Fruit fly (Drosophila melanogaster) whole organism, embryonic: ENCODE data around the gene Glut4EF.
A peak's percentile ranks its signal among the peaks of the same experiment; 100 is the strongest.

Experiments used
- BtbVII ChIP-seq: fragments of 200-800 bp; sonication (Bioruptor generic); optimal IDR thresholded peaks from 3 replicates; lab custom pipeline; 2017; ENCODE audit warnings: missing biosample characterization, mild to moderate bottlenecking, missing genetic modification characterization
- CG10267 ChIP-seq: fragments of 200-800 bp; sonication (Bioruptor generic); optimal IDR thresholded peaks from 2 replicates; lab custom pipeline; 2018; ENCODE audit warnings: missing biosample characterization, mild to moderate bottlenecking, missing genetic modification characterization, moderate library complexity
- CG12769 ChIP-seq: fragments of 200-800 bp; sonication (Bioruptor generic); optimal IDR thresholded peaks from 2 replicates; lab custom pipeline; 2019; ENCODE audit warnings: missing biosample characterization, mild to moderate bottlenecking, missing genetic modification characterization, moderate library complexity
- CG13894 ChIP-seq: fragments of 200-800 bp; sonication (Bioruptor generic); optimal IDR thresholded peaks from 3 replicates; lab custom pipeline; 2018; ENCODE audit warnings: missing biosample characterization, mild to moderate bottlenecking, missing genetic modification characterization, moderate library complexity
- CG14014 ChIP-seq: fragments of 200-800 bp; sonication (Bioruptor generic); IDR thresholded peaks from 2 replicates; pipeline ENCODE4 v1.3.6; 2022; ENCODE audit warnings: missing biosample characterization, missing genetic modification characterization
- CG14965 ChIP-seq: fragments of 200-800 bp; sonication (Bioruptor generic); optimal IDR thresholded peaks from 2 replicates; lab custom pipeline; 2016; ENCODE audit warnings: missing biosample characterization, missing genetic modification characterization, borderline replicate concordance
- CG15601 ChIP-seq: fragments of 200-800 bp; sonication (Bioruptor generic); optimal IDR thresholded peaks from 3 replicates; lab custom pipeline; 2019; ENCODE audit warnings: missing biosample characterization, mild to moderate bottlenecking, missing genetic modification characterization, moderate library complexity
- CG1603 ChIP-seq: fragments of 200-800 bp; sonication (Bioruptor generic); optimal IDR thresholded peaks from 2 replicates; lab custom pipeline; 2019; ENCODE audit warnings: missing biosample characterization, mild to moderate bottlenecking, missing genetic modification characterization, moderate library complexity
- CG17568 ChIP-seq: fragments of 200-800 bp; sonication (Bioruptor generic); optimal IDR thresholded peaks from 2 replicates; lab custom pipeline; 2018; ENCODE audit warnings: missing biosample characterization, mild to moderate bottlenecking, missing genetic modification characterization, moderate library complexity
- CG17612 ChIP-seq: fragments of 200-800 bp; sonication (Bioruptor generic); IDR thresholded peaks from 2 replicates; pipeline ENCODE4 v1.3.6; 2022; ENCODE audit warnings: missing biosample characterization, missing genetic modification characterization
- CG18599 ChIP-seq: fragments of 200-800 bp; sonication (Bioruptor generic); optimal IDR thresholded peaks from 3 replicates; lab custom pipeline; 2017; ENCODE audit warnings: missing biosample characterization, missing genetic modification characterization, mild to moderate bottlenecking, moderate library complexity, missing genetic modification reagents
- CG2678 ChIP-seq: fragments of 200-800 bp; sonication (Bioruptor generic); optimal IDR thresholded peaks from 3 replicates; lab custom pipeline; 2019; ENCODE audit warnings: missing biosample characterization, mild to moderate bottlenecking, missing genetic modification characterization, moderate library complexity
- CG3847 ChIP-seq: fragments of 200-800 bp; sonication (Bioruptor generic); IDR thresholded peaks from 2 replicates; pipeline ENCODE4 v1.3.6; 2022; ENCODE audit warnings: missing biosample characterization, missing genetic modification characterization
- CG42726 ChIP-seq: fragments of 200-800 bp; sonication (Bioruptor generic); IDR thresholded peaks from 2 replicates; pipeline ENCODE4 v1.3.6; 2022; ENCODE audit warnings: missing biosample characterization, missing genetic modification characterization; ENCODE audit not compliant: partially characterized antibody
- CG4424 ChIP-seq: fragments of 200-800 bp; sonication (Bioruptor generic); optimal IDR thresholded peaks from 3 replicates; lab custom pipeline; 2016; ENCODE audit warnings: missing biosample characterization, missing genetic modification characterization
- CG5245 ChIP-seq: fragments of 200-800 bp; sonication (Bioruptor generic); optimal IDR thresholded peaks from 3 replicates; lab custom pipeline; 2016; ENCODE audit warnings: missing biosample characterization, missing genetic modification characterization
- CG7786 ChIP-seq: fragments of 200-800 bp; sonication (Bioruptor generic); optimal IDR thresholded peaks from 2 replicates; lab custom pipeline; 2016; ENCODE audit warnings: missing biosample characterization, missing genetic modification characterization
- CG8089 ChIP-seq: fragments of 200-800 bp; sonication (Bioruptor generic); optimal IDR thresholded peaks from 3 replicates; lab custom pipeline; 2016; ENCODE audit warnings: missing biosample characterization, missing genetic modification characterization
- CG8478 ChIP-seq: fragments of >200 bp; optimal IDR thresholded peaks from 2 replicates; lab custom pipeline; 2018
- CG9609 ChIP-seq: fragments of 200-800 bp; sonication (Bioruptor generic); optimal IDR thresholded peaks from 3 replicates; lab custom pipeline; 2016; ENCODE audit warnings: missing biosample characterization, missing genetic modification characterization
- CG9876 ChIP-seq: fragments of 200-800 bp; sonication (Bioruptor generic); optimal IDR thresholded peaks from 2 replicates; lab custom pipeline; 2016; ENCODE audit warnings: missing biosample characterization, missing genetic modification characterization
- Dad ChIP-seq: fragments of 200-800 bp; sonication (Bioruptor generic); optimal IDR thresholded peaks from 3 replicates; lab custom pipeline; 2016; ENCODE audit warnings: missing biosample characterization, missing genetic modification characterization
- Doc2 ChIP-seq: fragments of 200-800 bp; sonication (Bioruptor generic); IDR thresholded peaks from 2 replicates; pipeline ENCODE4 v1.3.6; 2022; ENCODE audit warnings: missing biosample characterization, missing genetic modification characterization
- Doc3 ChIP-seq: fragments of 200-800 bp; sonication (Bioruptor generic); IDR thresholded peaks from 3 replicates; pipeline ENCODE4 v1.3.6; 2022; ENCODE audit warnings: missing biosample characterization, missing genetic modification characterization; ENCODE audit not compliant: partially characterized antibody
- Eip74EF ChIP-seq, 2 experiments: fragments of 200-800 bp in 1 of 2; fragments of >200 bp in 1 of 2; sonication (Bioruptor generic) in 1 of 2; optimal IDR thresholded peaks; 2 replicates each; lab custom pipeline; 2017 to 2019; ENCODE audit warnings: missing biosample characterization in 2 of 2, missing genetic modification characterization in 2 of 2, mild to moderate bottlenecking in 1 of 2, moderate library complexity in 1 of 2
- Ets65A ChIP-seq: fragments of 200-800 bp; sonication (Bioruptor generic); peaks from one replicate; lab custom pipeline; 2016; ENCODE audit warnings: missing biosample characterization, missing genetic modification characterization
- H2.0 ChIP-seq: fragments of 200-800 bp; sonication (Bioruptor generic); IDR thresholded peaks from 2 replicates; pipeline ENCODE4 v1.3.6; 2022; ENCODE audit warnings: missing biosample characterization, missing genetic modification characterization
- Hand ChIP-seq: fragments of 200-800 bp; sonication (Bioruptor generic); optimal IDR thresholded peaks from 2 replicates; lab custom pipeline; 2017; ENCODE audit warnings: mild to moderate bottlenecking, missing biosample characterization, missing genetic modification reagents, missing genetic modification characterization
- HmgD ChIP-seq: fragments of 200-800 bp; sonication (Bioruptor generic); optimal IDR thresholded peaks from 3 replicates; lab custom pipeline; 2016; ENCODE audit warnings: missing biosample characterization, missing genetic modification characterization
- MESR4 ChIP-seq: fragments of 200-800 bp; sonication (Bioruptor generic); optimal IDR thresholded peaks from 2 replicates; lab custom pipeline; 2018; ENCODE audit warnings: missing biosample characterization, mild to moderate bottlenecking, missing genetic modification characterization, moderate library complexity
- Myb ChIP-seq: fragments of 200-800 bp; sonication (Bioruptor generic); optimal IDR thresholded peaks from 2 replicates; lab custom pipeline; 2016; ENCODE audit warnings: missing biosample characterization, missing genetic modification characterization
- Oli ChIP-seq: fragments of 200-800 bp; sonication (Bioruptor generic); optimal IDR thresholded peaks from 2 replicates; lab custom pipeline; 2018; ENCODE audit warnings: missing biosample characterization, mild to moderate bottlenecking, missing genetic modification characterization, moderate library complexity
- Scr ChIP-seq: fragments of 200-800 bp; sonication (Bioruptor generic); IDR thresholded peaks from 2 replicates; pipeline ENCODE4 v1.3.6; 2022; ENCODE audit warnings: missing biosample characterization, missing genetic modification characterization; ENCODE audit not compliant: partially characterized antibody
- Sox102F ChIP-seq: fragments of 200-800 bp; sonication (Bioruptor generic); optimal IDR thresholded peaks from 2 replicates; lab custom pipeline; 2018; ENCODE audit warnings: missing biosample characterization, mild to moderate bottlenecking, missing genetic modification characterization, moderate library complexity
- cad ChIP-seq: fragments of >200 bp; optimal IDR thresholded peaks from 2 replicates; lab custom pipeline; 2017; ENCODE audit warnings: missing biosample characterization, missing genetic modification characterization
- cato ChIP-seq: fragments of 200-800 bp; sonication (Bioruptor generic); optimal IDR thresholded peaks from 2 replicates; lab custom pipeline; 2016; ENCODE audit warnings: missing biosample characterization, missing genetic modification characterization, borderline replicate concordance
- ems ChIP-seq: fragments of 200-800 bp; sonication (Bioruptor generic); optimal IDR thresholded peaks from 3 replicates; lab custom pipeline; 2016; ENCODE audit warnings: missing biosample characterization, missing genetic modification characterization
- gfzf ChIP-seq: fragments of 200-800 bp; sonication (Bioruptor generic); optimal IDR thresholded peaks from 2 replicates; lab custom pipeline; 2016; ENCODE audit warnings: missing biosample characterization, mild to moderate bottlenecking, missing genetic modification characterization, moderate library complexity
- jing ChIP-seq: fragments of 200-800 bp; sonication (Bioruptor generic); optimal IDR thresholded peaks from 2 replicates; lab custom pipeline; 2018; ENCODE audit warnings: missing biosample characterization, mild to moderate bottlenecking, missing genetic modification characterization
- mirr ChIP-seq: fragments of 200-800 bp; sonication (Bioruptor generic); optimal IDR thresholded peaks from 3 replicates; lab custom pipeline; 2018; ENCODE audit warnings: missing biosample characterization, mild to moderate bottlenecking, missing genetic modification characterization
- pb ChIP-seq: fragments of 200-800 bp; sonication (Bioruptor generic); optimal IDR thresholded peaks from 3 replicates; lab custom pipeline; 2016; ENCODE audit warnings: missing biosample characterization, missing genetic modification characterization
- pros ChIP-seq: fragments of 200-800 bp; sonication (Bioruptor generic); optimal IDR thresholded peaks from 3 replicates; lab custom pipeline; 2019; ENCODE audit warnings: missing biosample characterization, mild to moderate bottlenecking, missing genetic modification characterization, moderate library complexity
- pzg ChIP-seq: fragments of 200-800 bp; sonication (Bioruptor generic); optimal IDR thresholded peaks from 3 replicates; lab custom pipeline; 2018; ENCODE audit warnings: missing biosample characterization, mild to moderate bottlenecking, missing genetic modification characterization, moderate library complexity
- run ChIP-seq: fragments of 200-800 bp; sonication (Bioruptor generic); optimal IDR thresholded peaks from 3 replicates; lab custom pipeline; 2018; ENCODE audit warnings: missing biosample characterization, mild to moderate bottlenecking, missing genetic modification characterization
- sima ChIP-seq: fragments of 200-800 bp; sonication (Bioruptor generic); optimal IDR thresholded peaks from 2 replicates; lab custom pipeline; 2016; ENCODE audit warnings: missing biosample characterization, missing genetic modification characterization
- sisA ChIP-seq: fragments of 200-800 bp; sonication (Bioruptor generic); IDR thresholded peaks from 2 replicates; pipeline ENCODE4 v1.3.6; 2022; ENCODE audit warnings: missing biosample characterization, missing genetic modification characterization
- slou ChIP-seq: fragments of 200-800 bp; sonication (Bioruptor generic); optimal IDR thresholded peaks from 3 replicates; lab custom pipeline; 2016; ENCODE audit warnings: missing biosample characterization, missing genetic modification characterization
- sr ChIP-seq: fragments of 200-800 bp; sonication (Bioruptor generic); IDR thresholded peaks from 3 replicates; pipeline ENCODE4 v1.3.6; 2022; ENCODE audit warnings: missing biosample characterization, missing genetic modification characterization
- vnd ChIP-seq: fragments of 200-800 bp; sonication (Bioruptor generic); IDR thresholded peaks from 3 replicates; pipeline ENCODE4 v1.3.6; 2022; ENCODE audit warnings: missing biosample characterization, missing genetic modification characterization; ENCODE audit not compliant: partially characterized antibody

The Glut4EF gene

dm6 chr3R:9932240-9933012, 57.9 kb downstream of the Glut4EF start (continued):
- TF ChIP-seq CG9609 (GFP tag; lab: Kevin White, UChicago) = no peak
- TF ChIP-seq CG42726 (GFP tag; lab: Robert Waterston, UW) = no peak; the same call in 1 of the 2 replicates
- peak; percentile 17 for TF ChIP-seq CG17568 (GFP tag; lab: Kevin White, UChicago)
- no peak for TF ChIP-seq CG5245 (GFP tag; lab: Kevin White, UChicago)
- TF ChIP-seq Eip74EF (GFP tag; optimal IDR thresholded peaks at IDR 0.05; lab: Kevin White, UChicago) = peak in 1 of 2 experiments; percentile 99
- peak; percentile 73 for TF ChIP-seq BtbVII (GFP tag; lab: Kevin White, UChicago)
- TF ChIP-seq cato (GFP tag; lab: Kevin White, UChicago) = no peak
- TF ChIP-seq CG8089 = no peak
- peak; percentile 83 for TF ChIP-seq CG13894 (tag; lab: Kevin White, UChicago)
- no peak for TF ChIP-seq Hand (GFP tag; lab: Kevin White, UChicago)
- no peak for TF ChIP-seq Dad
- TF ChIP-seq Oli (tag; lab: Kevin White, UChicago) = no peak
- TF ChIP-seq Myb = no peak
- no peak for TF ChIP-seq CG14014
- no peak for TF ChIP-seq run
- no peak for TF ChIP-seq sisA (GFP tag; lab: Robert Waterston, UW)
- no peak for TF ChIP-seq ems (GFP tag; lab: Kevin White, UChicago)
- no peak for TF ChIP-seq CG14965 (GFP tag; lab: Kevin White, UChicago)
- TF ChIP-seq CG8478 (lab: Kevin White, UChicago) = no peak
- TF ChIP-seq gfzf (GFP tag; lab: Kevin White, UChicago) = no peak
- TF ChIP-seq CG2678 = peak; percentile 37
- 0 out of 3 replicates have a peak, but pooled peaks have one; percentile 35 for TF ChIP-seq vnd
- TF ChIP-seq CG17612 (GFP tag; lab: Robert Waterston, UW) = no peak
- no peak for TF ChIP-seq jing
- TF ChIP-seq H2.0 (GFP tag; lab: Robert Waterston, UW) = no peak
- no peak for TF ChIP-seq MESR4 (GFP tag; lab: Kevin White, UChicago)
- peak; percentile 27; the same call in 1 of the 2 replicates for TF ChIP-seq Scr (GFP tag; lab: Robert Waterston, UW)
- no peak for TF ChIP-seq pzg
- no peak for TF ChIP-seq pros (GFP tag; lab: Kevin White, UChicago)
- TF ChIP-seq CG12769 (tag; lab: Kevin White, UChicago) = peak; percentile 95
- peak; percentile 76; the same call in 2 of the 3 replicates for TF ChIP-seq sr (GFP tag; lab: Robert Waterston, UW)
- no peak for TF ChIP-seq CG1603 (tag; lab: Kevin White, UChicago)
- no peak for TF ChIP-seq CG10267
- TF ChIP-seq CG4424 = no peak
- TF ChIP-seq HmgD = no peak
- no peak for TF ChIP-seq pb
- no peak for TF ChIP-seq Doc3
- TF ChIP-seq CG18599 (GFP tag; lab: Kevin White, UChicago) = peak; percentile 63
- no peak for TF ChIP-seq CG3847
- no peak for TF ChIP-seq Ets65A (GFP tag; lab: Kevin White, UChicago)
- no peak for TF ChIP-seq CG9876 (GFP tag; lab: Kevin White, UChicago)
- TF ChIP-seq Doc2 (GFP tag; lab: Robert Waterston, UW) = no peak
- no peak for TF ChIP-seq sima
- no peak for TF ChIP-seq CG7786
- TF ChIP-seq CG15601 (tag; lab: Kevin White, UChicago) = no peak
- no peak for TF ChIP-seq Sox102F (GFP tag; lab: Kevin White, UChicago)
- peak; percentile 98 for TF ChIP-seq mirr
- TF ChIP-seq slou (GFP tag; lab: Kevin White, UChicago) = no peak
- TF ChIP-seq cad (GFP tag; lab: Kevin White, UChicago) = no peak
